Worm (Caenorhabditis elegans) whole organism, L1 larva: ENCODE results near the gene jnk-1.

Experiments used
- alr-1 ChIP-seq: fragments of 200-800 bp; sonication (Bioruptor generic); optimal IDR thresholded peaks from 2 replicates; lab custom pipeline; 2018; ENCODE audit warnings: borderline replicate concordance, mild to moderate bottlenecking, missing genetic modification characterization, missing compliant biosample characterization
- dpl-1 ChIP-seq, 3 experiments: fragments of 150-350 bp in 2 of 3; sonication (generic microtip) in 1 of 3; optimal IDR thresholded peaks; 2 replicates each; lab custom pipeline; 2014 to 2017; ENCODE audit warnings: missing biosample characterization in 3 of 3, missing genetic modification characterization in 3 of 3, missing genetic modification reagents in 3 of 3
- dsc-1 ChIP-seq: sonication (generic microtip); optimal IDR thresholded peaks from 2 replicates; lab custom pipeline; 2016; ENCODE audit warnings: mild to moderate bottlenecking, missing genetic modification characterization, missing compliant biosample characterization
- elt-2 ChIP-seq: sonication (generic microtip); optimal IDR thresholded peaks from 2 replicates; lab custom pipeline; 2016; ENCODE audit warnings: missing genetic modification characterization, mild to moderate bottlenecking, inconsistent platforms, missing compliant biosample characterization, missing genetic modification reagents
- fkh-10 ChIP-seq: sonication (generic microtip); optimal IDR thresholded peaks from 2 replicates; lab custom pipeline; 2017; ENCODE audit warnings: missing biosample characterization, missing genetic modification reagents, missing genetic modification characterization
- nhr-12 ChIP-seq: sonication (generic microtip); optimal IDR thresholded peaks from 2 replicates; lab custom pipeline; 2017; ENCODE audit warnings: missing biosample characterization, missing genetic modification characterization
- nhr-76 ChIP-seq: sonication (generic microtip); optimal IDR thresholded peaks from 2 replicates; lab custom pipeline; 2017; ENCODE audit warnings: missing biosample characterization, missing genetic modification characterization
- skn-1 ChIP-seq: fragments of 150-350 bp; optimal IDR thresholded peaks from 2 replicates; lab custom pipeline; 2014; ENCODE audit warnings: missing biosample characterization, missing genetic modification characterization
- tbx-2 ChIP-seq: sonication (generic microtip); optimal IDR thresholded peaks from 2 replicates; lab custom pipeline; 2016; ENCODE audit warnings: missing genetic modification characterization, missing compliant biosample characterization

DNA sequence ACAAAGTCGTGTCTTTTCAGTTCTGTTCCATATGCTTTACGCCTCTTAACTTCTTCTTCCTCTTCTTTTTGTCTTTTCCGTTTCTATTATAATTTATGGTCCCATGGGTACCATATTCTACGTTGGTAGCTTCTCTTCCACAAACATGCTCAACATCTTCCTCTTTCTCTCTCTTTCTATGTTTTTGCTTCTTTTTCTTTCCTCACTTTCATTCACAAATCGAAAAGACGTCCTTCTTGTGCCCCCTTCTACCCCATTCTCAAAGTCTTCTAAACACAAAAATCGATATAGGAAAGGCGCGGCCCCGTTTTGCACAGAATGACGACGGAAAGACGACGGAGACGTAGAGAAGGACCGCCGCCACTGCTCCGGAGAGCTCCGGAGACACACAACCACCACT, 1.3 kb downstream of the jnk-1 start:
- no peak for TF ChIP-seq nhr-12 (tag; lab: Kevin White, UChicago)
- no peak for TF ChIP-seq tbx-2
- no peak for TF ChIP-seq dsc-1
- TF ChIP-seq skn-1: no peak
- no peak for TF ChIP-seq dpl-1 (GFP tag; optimal IDR thresholded peaks at IDR 0.05; lab: Kevin White, UChicago)
- TF ChIP-seq nhr-76 (tag; lab: Kevin White, UChicago): no peak
- TF ChIP-seq alr-1: no peak
- no peak for TF ChIP-seq elt-2 (tag; lab: Kevin White, UChicago)
- TF ChIP-seq fkh-10 (GFP tag; lab: Kevin White, UChicago): peak; percentile 1
